Worm (Caenorhabditis elegans) whole organism, late embryonic: Measurements from ENCODE around the gene ceh-57.

Experiments
- K02D7.2 ChIP-seq: sonication (generic microtip); optimal IDR thresholded peaks from 2 replicates; lab custom pipeline; 2017; ENCODE audit warnings: mild to moderate bottlenecking, missing genetic modification characterization, missing compliant biosample characterization
- K09A11.1 ChIP-seq: sonication (generic microtip); optimal IDR thresholded peaks from 2 replicates; lab custom pipeline; 2017; ENCODE audit warnings: antibody characterized with exemption, mild to moderate bottlenecking, missing genetic modification characterization, missing compliant biosample characterization; ENCODE audit not compliant: insufficient read depth
- T23F11.4 ChIP-seq: fragments of 200-800 bp; sonication (Bioruptor generic); optimal IDR thresholded peaks from 2 replicates; lab custom pipeline; 2018; ENCODE audit warnings: mild to moderate bottlenecking, missing genetic modification characterization, missing compliant biosample characterization
- ceh-14 ChIP-seq: sonication (generic microtip); optimal IDR thresholded peaks from 2 replicates; lab custom pipeline; 2016; ENCODE audit warnings: missing genotype, missing genetic modification characterization, missing compliant biosample characterization
- ceh-18 ChIP-seq: sonication (generic microtip); optimal IDR thresholded peaks from 2 replicates; lab custom pipeline; 2016; ENCODE audit warnings: missing genetic modification characterization, missing compliant biosample characterization
- ceh-19 ChIP-seq: fragments of 200-800 bp; sonication (Bioruptor generic); optimal IDR thresholded peaks from 2 replicates; lab custom pipeline; 2018; ENCODE audit warnings: mild to moderate bottlenecking, missing genetic modification characterization, missing compliant biosample characterization
- ceh-2 ChIP-seq: sonication (generic microtip); optimal IDR thresholded peaks from 2 replicates; lab custom pipeline; 2016; ENCODE audit warnings: missing genotype, missing genetic modification characterization, missing compliant biosample characterization
- ceh-24 ChIP-seq: sonication (generic microtip); optimal IDR thresholded peaks from 2 replicates; lab custom pipeline; 2016; ENCODE audit warnings: mild to moderate bottlenecking, missing genetic modification characterization, missing compliant biosample characterization
- ceh-30 ChIP-seq: fragments of 150-350 bp; optimal IDR thresholded peaks from 2 replicates; lab custom pipeline; 2014; ENCODE audit warnings: missing biosample characterization, missing genetic modification characterization
- ceh-34 ChIP-seq: sonication (generic microtip); optimal IDR thresholded peaks from 2 replicates; lab custom pipeline; 2016; ENCODE audit warnings: mild to moderate bottlenecking, missing genetic modification characterization, missing compliant biosample characterization
- ceh-45 ChIP-seq: fragments of 200-800 bp; sonication (Bioruptor generic); IDR thresholded peaks from 2 replicates; pipeline ENCODE4 v1.3.6; 2022; ENCODE audit warnings: missing genetic modification reagents, missing genetic modification characterization, missing compliant biosample characterization
- ceh-48 ChIP-seq: sonication (generic microtip); optimal IDR thresholded peaks from 2 replicates; lab custom pipeline; 2016; ENCODE audit warnings: missing genetic modification characterization, inconsistent platforms, missing compliant biosample characterization
- ceh-9 ChIP-seq: sonication (generic microtip); optimal IDR thresholded peaks from 2 replicates; lab custom pipeline; 2016; ENCODE audit warnings: mild to moderate bottlenecking, missing genetic modification characterization, inconsistent platforms, missing compliant biosample characterization
- dve-1 ChIP-seq: sonication (generic microtip); optimal IDR thresholded peaks from 2 replicates; lab custom pipeline; 2017; ENCODE audit warnings: antibody characterized with exemption, mild to moderate bottlenecking, missing genetic modification characterization, missing compliant biosample characterization
- fax-1 ChIP-seq: sonication (generic microtip); optimal IDR thresholded peaks from 2 replicates; lab custom pipeline; 2016; ENCODE audit warnings: missing genotype, missing genetic modification characterization, missing compliant biosample characterization
- fkh-10 ChIP-seq: fragments of 150-350 bp; optimal IDR thresholded peaks from 2 replicates; lab custom pipeline; 2014; ENCODE audit warnings: missing biosample characterization, missing genetic modification reagents, missing genetic modification characterization
- fkh-6 ChIP-seq: sonication (generic microtip); optimal IDR thresholded peaks from 2 replicates; lab custom pipeline; 2016; ENCODE audit warnings: missing genetic modification characterization, missing compliant biosample characterization
- gmeb-2 ChIP-seq: sonication (generic microtip); optimal IDR thresholded peaks from 2 replicates; lab custom pipeline; 2016; ENCODE audit warnings: missing genetic modification characterization, inconsistent platforms, missing compliant biosample characterization
- hlh-15 ChIP-seq: sonication (generic microtip); optimal IDR thresholded peaks from 2 replicates; lab custom pipeline; 2016; ENCODE audit warnings: missing genetic modification characterization, missing compliant biosample characterization
- hlh-6 ChIP-seq: sonication (generic microtip); optimal IDR thresholded peaks from 2 replicates; lab custom pipeline; 2016; ENCODE audit warnings: missing genotype, missing genetic modification characterization, missing compliant biosample characterization
- hlh-8 ChIP-seq: sonication (generic microtip); optimal IDR thresholded peaks from 2 replicates; lab custom pipeline; 2016; ENCODE audit warnings: missing genotype, missing genetic modification characterization, missing compliant biosample characterization
- lim-6 ChIP-seq: sonication (generic microtip); optimal IDR thresholded peaks from 2 replicates; lab custom pipeline; 2016; ENCODE audit warnings: missing genetic modification characterization, missing compliant biosample characterization
- madf-2 ChIP-seq: sonication (generic microtip); optimal IDR thresholded peaks from 2 replicates; lab custom pipeline; 2017; ENCODE audit warnings: missing genetic modification characterization, missing compliant biosample characterization
- mec-3 ChIP-seq: sonication (generic microtip); optimal IDR thresholded peaks from 2 replicates; lab custom pipeline; 2016; ENCODE audit warnings: borderline replicate concordance, missing genetic modification characterization, missing compliant biosample characterization
- nfya-1 ChIP-seq: sonication (generic microtip); optimal IDR thresholded peaks from 2 replicates; lab custom pipeline; 2017; ENCODE audit warnings: missing genetic modification characterization, mild to moderate bottlenecking, missing compliant biosample characterization, antibody characterized with exemption, moderate library complexity
- pag-3 ChIP-seq: sonication (generic microtip); optimal IDR thresholded peaks from 2 replicates; lab custom pipeline; 2016; ENCODE audit warnings: missing compliant biosample characterization, missing genetic modification characterization, borderline replicate concordance
- pat-9 ChIP-seq: fragments of 200-800 bp; sonication (Bioruptor generic); optimal IDR thresholded peaks from 2 replicates; lab custom pipeline; 2018; ENCODE audit warnings: mild to moderate bottlenecking, missing genetic modification characterization, moderate library complexity, missing compliant biosample characterization
- pax-1 ChIP-seq: fragments of 150-350 bp; optimal IDR thresholded peaks from 2 replicates; lab custom pipeline; 2014; ENCODE audit warnings: missing biosample characterization, missing genetic modification characterization
- pha-2 ChIP-seq: sonication (generic microtip); optimal IDR thresholded peaks from 2 replicates; lab custom pipeline; 2017; ENCODE audit warnings: mild to moderate bottlenecking, missing genetic modification characterization, missing compliant biosample characterization
- pha-4 ChIP-seq: fragments of 150-350 bp; optimal IDR thresholded peaks from 2 replicates; lab custom pipeline; 2018; ENCODE audit warnings: missing biosample characterization, missing genetic modification reagents, missing genetic modification characterization
- pqm-1 ChIP-seq: sonication (generic microtip); optimal IDR thresholded peaks from 2 replicates; lab custom pipeline; 2016; ENCODE audit warnings: missing genetic modification characterization, missing compliant biosample characterization
- pros-1 ChIP-seq: fragments of 150-350 bp; optimal IDR thresholded peaks from 2 replicates; lab custom pipeline; 2014; ENCODE audit warnings: missing biosample characterization, missing genetic modification reagents, missing genetic modification characterization
- sdc-2 ChIP-seq: sonication (generic microtip); optimal IDR thresholded peaks from 2 replicates; lab custom pipeline; 2016; ENCODE audit warnings: missing genotype, missing genetic modification characterization, missing compliant biosample characterization
- sox-4 ChIP-seq: sonication (generic microtip); optimal IDR thresholded peaks from 2 replicates; lab custom pipeline; 2017; ENCODE audit warnings: mild to moderate bottlenecking, missing genetic modification characterization, inconsistent platforms, missing compliant biosample characterization
- syd-9 ChIP-seq: sonication (generic microtip); optimal IDR thresholded peaks from 2 replicates; lab custom pipeline; 2016; ENCODE audit warnings: mild to moderate bottlenecking, missing genetic modification characterization, moderate library complexity, missing compliant biosample characterization
- tbx-2 ChIP-seq: sonication (generic microtip); optimal IDR thresholded peaks from 2 replicates; lab custom pipeline; 2016; ENCODE audit warnings: missing genetic modification characterization, missing compliant biosample characterization
- ttx-3 ChIP-seq: sonication (generic microtip); optimal IDR thresholded peaks from 2 replicates; lab custom pipeline; 2016; ENCODE audit warnings: missing genetic modification reagents, missing genetic modification characterization, missing compliant biosample characterization
- unc-3 ChIP-seq, 2 experiments: fragments of 200-800 bp in 1 of 2; sonication (Bioruptor generic) in 1 of 2; sonication (generic microtip) in 1 of 2; conservative IDR thresholded peaks in 1 of 2; optimal IDR thresholded peaks in 1 of 2; 2 replicates each; pipeline versions ENCODE4 v1.3.6 to Lab custom; 2016 to 2022; ENCODE audit warnings: missing compliant biosample characterization in 2 of 2, missing genetic modification characterization in 2 of 2, missing genetic modification reagents in 1 of 2
- unc-42 ChIP-seq: sonication (generic microtip); optimal IDR thresholded peaks from 2 replicates; lab custom pipeline; 2016; ENCODE audit warnings: missing genotype, missing genetic modification characterization, missing compliant biosample characterization
- unc-55 ChIP-seq: sonication (generic microtip); optimal IDR thresholded peaks from 2 replicates; lab custom pipeline; 2017; ENCODE audit warnings: missing biosample characterization, missing genetic modification reagents, missing genetic modification characterization
- unc-86 ChIP-seq: sonication (generic microtip); optimal IDR thresholded peaks from 2 replicates; lab custom pipeline; 2016; ENCODE audit warnings: missing genetic modification characterization, missing compliant biosample characterization
- ztf-16 ChIP-seq: sonication (generic microtip); optimal IDR thresholded peaks from 2 replicates; lab custom pipeline; 2017; ENCODE audit warnings: missing genetic modification characterization, missing compliant biosample characterization

ceh-57 gene

ce11 chrII:10388041-10388706 is 21.1 kb upstream of the ceh-57 start (continued):
- TF ChIP-seq ttx-3 (tag; lab: Kevin White, UChicago) (peak; percentile 80), ceh-14 (tag; lab: Kevin White, UChicago) (peak; percentile 70), unc-55 (GFP tag; lab: Kevin White, UChicago) (no peak), pha-2 (tag; lab: Kevin White, UChicago) (peak; percentile 61), K09A11.1 (tag; lab: Kevin White, UChicago) (peak; percentile 58), unc-86 (tag; lab: Kevin White, UChicago) (no peak), pax-1 (tag; lab: Kevin White, UChicago) (no peak), ceh-2 (tag; lab: Kevin White, UChicago) (peak; percentile 42), sox-4 (tag; lab: Kevin White, UChicago) (peak; percentile 50), ceh-48 (tag; lab: Kevin White, UChicago) (peak; percentile 31), hlh-6 (tag; lab: Kevin White, UChicago) (no peak), ceh-45 (GFP tag; lab: Robert Waterston, UW) (peak; percentile 53; the same call in 1 of the 2 replicates), madf-2 (tag; lab: Kevin White, UChicago) (peak; percentile 34), K02D7.2 (tag; lab: Kevin White, UChicago) (peak; percentile 1), ztf-16 (tag; lab: Kevin White, UChicago) (peak; percentile 45), ceh-19 (peak; percentile 55), tbx-2 (tag; lab: Kevin White, UChicago) (peak; percentile 96), unc-3 (GFP tag; conservative IDR thresholded peaks at IDR 0.05; lab: Robert Waterston, UW) (peak; percentile 49; the same call in 1 of the 2 replicates), unc-3 (tag; optimal IDR thresholded peaks at IDR 0.05; lab: Kevin White, UChicago) (peak; percentile 36), sdc-2 (tag; lab: Kevin White, UChicago) (no peak), ceh-18 (tag; lab: Kevin White, UChicago) (peak; percentile 16), nfya-1 (tag; lab: Kevin White, UChicago) (peak; percentile 69), unc-42 (peak; percentile 34), pqm-1 (no peak), T23F11.4 (GFP tag; lab: Kevin White, UChicago) (no peak), hlh-8 (tag; lab: Kevin White, UChicago) (peak; percentile 13), ceh-30 (no peak), fax-1 (tag; lab: Kevin White, UChicago) (peak; percentile 63), gmeb-2 (peak; percentile 67), pros-1 (peak; percentile 10), pha-4 (tag; lab: Kevin White, UChicago) (no peak), ceh-34 (tag; lab: Kevin White, UChicago) (peak; percentile 59), syd-9 (tag; lab: Kevin White, UChicago) (no peak), mec-3 (no peak), dve-1 (tag; lab: Kevin White, UChicago) (peak; percentile 16), lim-6 (no peak), fkh-10 (GFP tag; lab: Kevin White, UChicago) (no peak), hlh-15 (tag; lab: Kevin White, UChicago) (no peak), pag-3 (tag; lab: Kevin White, UChicago) (no peak), pat-9 (tag; lab: Kevin White, UChicago) (peak; percentile 50), fkh-6 (tag; lab: Kevin White, UChicago) (peak; percentile 0), ceh-9 (tag; lab: Kevin White, UChicago) (no peak), ceh-24 (no peak)
